Fruit fly (Drosophila melanogaster): Measurements from ENCODE around the gene CG15879.

- TF ChIP-seq psq (optimal IDR thresholded peaks at IDR 0.05): no peak
- no peak for TF ChIP-seq Myc (optimal IDR thresholded peaks at IDR 0.05)
- TF ChIP-seq h (optimal IDR thresholded peaks at IDR 0.05): no peak
- no peak for TF ChIP-seq ttk (optimal IDR thresholded peaks at IDR 0.05)
Measured at dm6 chr3L:2164805-2165204, 4.1 kb downstream of the CG15879 start.

Data from Kc167 (cell line).